Worm (Caenorhabditis elegans): ENCODE measurements around the gene F38A1.11.
A peak's percentile ranks its signal among the peaks of the same experiment; 100 is the strongest.

Gene F38A1.11

DNA sequence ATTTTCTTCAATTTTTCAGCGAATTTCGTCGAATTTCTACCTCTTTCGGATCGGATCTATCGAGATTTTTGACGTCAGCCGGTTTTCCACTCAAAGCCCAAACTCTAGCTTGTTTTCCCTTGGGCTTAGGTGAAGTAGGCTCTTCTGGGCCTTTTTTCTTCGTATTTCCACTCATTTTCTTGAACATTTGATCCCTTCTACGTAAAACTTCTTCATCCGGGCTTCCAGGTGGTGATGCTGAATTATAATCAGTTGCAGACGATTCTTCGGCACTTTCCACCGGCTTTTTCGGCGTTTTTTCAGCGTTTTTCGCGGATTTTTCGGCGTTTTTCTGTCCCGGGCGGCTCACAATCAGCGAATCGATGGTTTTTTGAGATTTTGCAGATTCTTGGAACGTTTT is 9.0 kb upstream of the F38A1.11 start:
- TF ChIP-seq cog-1 (tag; optimal IDR thresholded peaks at IDR 0.05) = no peak
- no peak for TF ChIP-seq ztf-29 (GFP tag; IDR thresholded peaks at IDR 0.05)
- TF ChIP-seq ztf-23 (GFP tag; IDR thresholded peaks at IDR 0.05) = no peak
- no peak for TF ChIP-seq med-1 (GFP tag; optimal IDR thresholded peaks at IDR 0.05; ENCODE audit: insufficient read depth)
- TF ChIP-seq flt-1 (GFP tag; IDR thresholded peaks at IDR 0.05) = no peak
- no peak for TF ChIP-seq ref-1 (GFP tag; conservative IDR thresholded peaks at IDR 0.05)
- no peak for TF ChIP-seq T22C8.4 (GFP tag; IDR thresholded peaks at IDR 0.05)
- TF ChIP-seq klf-2 (GFP tag; conservative IDR thresholded peaks at IDR 0.05) = no peak
- TF ChIP-seq tab-1 (GFP tag; IDR thresholded peaks at IDR 0.05) = no peak

DNA sequence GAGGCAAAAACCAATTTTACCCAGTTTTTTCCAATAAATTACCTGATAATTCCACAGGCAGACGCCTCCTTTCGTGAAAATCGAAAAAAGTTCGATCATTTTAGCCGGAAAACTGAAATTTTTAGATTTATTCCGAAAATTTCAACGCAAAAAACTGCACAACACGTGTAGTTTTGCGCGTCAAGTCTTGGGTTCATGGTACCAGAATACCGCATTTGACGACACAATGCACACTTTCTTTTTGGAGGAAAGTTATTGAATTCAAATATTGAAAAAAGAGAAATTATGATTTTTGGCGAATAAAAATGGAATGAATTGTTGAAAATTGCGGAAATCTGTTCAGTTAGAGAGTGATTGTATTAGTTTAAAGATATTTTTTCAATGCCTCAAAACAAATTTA is 7.5 kb upstream of the F38A1.11 start, which contains the start of gene F38A1.8:
F38A1.8 (minus strand) TSS at position 167 of the 400 bp plus-strand sequence.
- 0 out of 2 replicates have a peak, but pooled peaks have one; percentile 41 for TF ChIP-seq ztf-23 (GFP tag; IDR thresholded peaks at IDR 0.05)
- TF ChIP-seq ztf-29 (GFP tag; IDR thresholded peaks at IDR 0.05) = no peak

DNA sequence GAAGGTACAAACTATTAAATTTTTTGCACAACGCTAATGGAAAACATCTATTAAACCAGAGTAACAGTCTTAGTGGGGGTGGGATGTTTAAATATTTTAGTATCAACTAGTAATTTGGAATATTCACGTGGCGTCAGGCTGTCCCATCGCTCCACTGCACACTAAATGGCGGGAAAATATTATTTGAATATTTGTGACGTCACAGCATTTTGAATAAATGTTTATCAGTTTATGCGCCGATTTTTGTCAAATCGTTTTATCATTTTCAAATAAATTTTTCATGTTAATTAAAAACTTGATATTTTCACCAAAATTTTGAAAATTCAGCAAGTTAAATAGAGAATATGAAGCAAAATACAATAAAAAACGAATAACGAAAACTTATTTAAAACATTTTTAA is 3.9 kb upstream of the F38A1.11 start, which contains the start of gene F38A1.15:
F38A1.15 (minus strand) TSS at position 101 of the 400 bp plus-strand sequence.
- TF ChIP-seq med-1 (GFP tag; optimal IDR thresholded peaks at IDR 0.05; ENCODE audit: insufficient read depth) = no peak

DNA sequence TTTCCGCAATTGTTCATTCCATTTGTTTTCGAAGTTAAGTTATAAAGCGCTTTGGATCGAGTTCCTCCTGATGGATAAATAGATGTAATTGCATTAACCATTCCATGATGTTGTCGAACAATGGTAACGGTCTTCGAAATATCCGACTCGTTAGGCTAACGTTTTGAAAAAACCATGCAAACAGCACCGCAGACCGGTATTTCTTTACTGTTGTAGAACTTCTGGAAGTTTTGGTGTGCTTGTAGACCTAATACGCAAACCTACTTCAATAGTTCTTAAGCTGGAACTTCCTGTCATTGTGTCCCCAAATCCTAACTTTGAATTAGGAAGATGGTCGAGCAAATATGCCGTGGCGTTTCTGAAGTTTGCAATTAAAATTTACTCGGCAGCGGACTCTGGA is 1.9 kb upstream of the F38A1.11 start, which contains the start of gene F38A1.9:
F38A1.9 (minus strand) TSS at position 101 of the 400 bp plus-strand sequence.
- TF ChIP-seq T22C8.4 (GFP tag; IDR thresholded peaks at IDR 0.05) (no peak), ref-1 (GFP tag; conservative IDR thresholded peaks at IDR 0.05) (no peak), tab-1 (GFP tag; IDR thresholded peaks at IDR 0.05) (no peak), ztf-29 (GFP tag; IDR thresholded peaks at IDR 0.05) (no peak), med-1 (GFP tag; optimal IDR thresholded peaks at IDR 0.05; ENCODE audit: insufficient read depth) (no peak), ztf-23 (GFP tag; IDR thresholded peaks at IDR 0.05) (no peak), flt-1 (GFP tag; IDR thresholded peaks at IDR 0.05) (no peak), klf-2 (GFP tag; conservative IDR thresholded peaks at IDR 0.05) (no peak), cog-1 (tag; optimal IDR thresholded peaks at IDR 0.05) (no peak)

DNA sequence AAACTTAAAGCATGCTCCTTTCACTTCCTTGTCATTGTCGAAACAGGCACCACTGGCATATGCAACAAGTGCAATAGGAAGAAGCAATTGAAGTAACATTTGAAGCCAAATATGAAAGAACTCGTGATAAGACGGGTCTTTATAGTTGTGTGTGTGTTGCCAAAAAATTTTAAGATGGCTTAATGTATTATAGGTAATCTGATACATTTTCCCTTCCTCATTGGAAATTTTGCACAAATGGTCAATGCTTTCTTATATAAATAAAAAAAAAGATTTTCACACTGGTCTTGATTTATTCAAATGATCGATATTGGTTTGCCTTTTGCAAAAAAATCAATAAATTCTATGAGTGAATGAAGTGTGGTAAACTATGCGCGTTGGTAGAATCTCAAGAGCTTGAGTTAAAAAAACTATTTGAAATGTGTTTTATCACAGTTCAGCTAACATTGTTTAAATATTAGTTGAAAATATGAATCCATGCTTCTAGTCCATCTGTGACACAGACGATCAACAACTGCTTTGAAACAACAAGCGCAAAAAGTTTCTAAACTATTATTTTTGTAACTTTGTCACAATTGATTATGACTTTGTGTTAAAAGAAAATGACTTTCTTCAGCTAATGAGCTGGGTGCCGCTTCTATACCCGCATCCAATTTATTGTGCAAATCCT is 4.2 kb downstream of the F38A1.11 start, which contains the start of the genes clec-166 and F38A1.6:
clec-166 (minus strand) TSS at position 101 of the 670 bp plus-strand sequence.
F38A1.6 (plus strand) TSS at position 620 of the 670 bp plus-strand sequence.
- TF ChIP-seq cog-1 (tag; optimal IDR thresholded peaks at IDR 0.05) = no peak

DNA sequence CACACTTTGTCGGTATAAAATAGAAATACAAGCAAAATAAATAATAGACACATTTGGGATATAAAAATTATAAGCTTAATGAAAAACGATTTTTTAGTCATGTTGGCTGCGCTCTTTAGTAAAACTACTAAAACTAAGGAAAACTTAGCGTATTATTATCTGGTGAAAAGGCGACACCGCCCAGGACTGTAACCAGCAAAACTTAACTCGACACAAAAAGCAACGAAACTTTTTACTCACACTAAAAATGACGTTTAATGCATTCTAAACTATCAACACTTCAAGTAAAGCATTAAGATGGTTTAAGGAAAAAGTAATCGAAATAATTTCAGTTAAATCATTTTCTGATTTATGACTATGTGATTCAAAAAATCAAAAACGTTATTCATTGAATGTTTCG is 8.4 kb downstream of the F38A1.11 start, which contains the start of gene clec-167:
clec-167 (minus strand) TSS at position 101 of the 400 bp plus-strand sequence.
- TF ChIP-seq ztf-23 (GFP tag; IDR thresholded peaks at IDR 0.05) = no peak
- TF ChIP-seq klf-2 (GFP tag; conservative IDR thresholded peaks at IDR 0.05) = no peak
- TF ChIP-seq flt-1 (GFP tag; IDR thresholded peaks at IDR 0.05) = no peak
- no peak for TF ChIP-seq T22C8.4 (GFP tag; IDR thresholded peaks at IDR 0.05)
- no peak for TF ChIP-seq med-1 (GFP tag; optimal IDR thresholded peaks at IDR 0.05; ENCODE audit: insufficient read depth)
- TF ChIP-seq ztf-29 (GFP tag; IDR thresholded peaks at IDR 0.05) = no peak
- TF ChIP-seq cog-1 (tag; optimal IDR thresholded peaks at IDR 0.05) = no peak
- TF ChIP-seq tab-1 (GFP tag; IDR thresholded peaks at IDR 0.05) = no peak
- TF ChIP-seq ref-1 (GFP tag; conservative IDR thresholded peaks at IDR 0.05) = no peak

DNA sequence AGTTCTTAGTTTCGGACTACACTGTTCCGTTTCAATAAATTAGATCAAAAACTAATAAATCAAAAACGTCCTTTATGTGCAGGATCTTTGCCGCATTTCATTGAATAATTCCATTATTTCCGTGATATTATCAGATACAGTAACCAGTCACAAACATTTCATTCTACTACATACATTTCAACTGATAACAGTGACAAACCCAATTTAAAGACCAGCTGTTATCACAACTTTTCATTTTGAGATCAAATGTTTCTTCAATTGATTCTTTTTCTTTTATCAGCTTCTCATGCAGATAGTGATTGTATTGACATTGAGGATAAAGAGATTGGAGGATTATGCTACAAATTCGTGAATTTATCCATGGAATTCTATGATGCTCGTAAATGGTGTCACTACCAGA is 9.5 kb downstream of the F38A1.11 start, which contains the start of gene clec-168:
clec-168 (plus strand) TSS at position 247 of the 400 bp plus-strand sequence.
- TF ChIP-seq ztf-23 (GFP tag; IDR thresholded peaks at IDR 0.05) (no peak), ref-1 (GFP tag; conservative IDR thresholded peaks at IDR 0.05) (no peak), flt-1 (GFP tag; IDR thresholded peaks at IDR 0.05) (no peak), med-1 (GFP tag; optimal IDR thresholded peaks at IDR 0.05; ENCODE audit: insufficient read depth) (no peak), ztf-29 (GFP tag; IDR thresholded peaks at IDR 0.05) (no peak), cog-1 (tag; optimal IDR thresholded peaks at IDR 0.05) (no peak), tab-1 (GFP tag; IDR thresholded peaks at IDR 0.05) (no peak), T22C8.4 (GFP tag; IDR thresholded peaks at IDR 0.05) (no peak)

DNA sequence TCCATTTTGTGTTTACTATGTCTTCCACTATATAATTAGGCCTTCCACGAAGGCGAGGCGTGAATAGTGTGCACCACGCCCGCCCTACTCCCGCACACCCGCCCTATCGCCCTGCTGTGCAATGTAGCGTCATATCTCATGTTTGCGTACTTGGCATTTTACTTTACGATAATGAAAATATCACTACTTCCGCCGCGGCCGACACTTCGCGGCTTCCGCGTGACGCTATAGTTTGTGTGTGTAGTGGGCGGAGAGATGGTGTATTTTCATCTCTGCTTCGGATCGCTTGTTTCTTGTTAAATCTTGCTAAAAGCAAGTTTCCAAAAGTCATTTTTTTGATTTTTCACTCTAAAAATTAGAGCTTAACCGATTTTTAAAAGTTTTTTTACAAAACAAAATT is 13.3 kb downstream of the F38A1.11 start:
- TF ChIP-seq med-1 (GFP tag; optimal IDR thresholded peaks at IDR 0.05; ENCODE audit: insufficient read depth) (no peak), ztf-23 (GFP tag; IDR thresholded peaks at IDR 0.05) (no peak), klf-2 (GFP tag; conservative IDR thresholded peaks at IDR 0.05) (no peak), cog-1 (tag; optimal IDR thresholded peaks at IDR 0.05) (no peak), flt-1 (GFP tag; IDR thresholded peaks at IDR 0.05) (no peak), ztf-29 (GFP tag; IDR thresholded peaks at IDR 0.05) (no peak), tab-1 (GFP tag; IDR thresholded peaks at IDR 0.05) (no peak), T22C8.4 (GFP tag; IDR thresholded peaks at IDR 0.05) (no peak), ref-1 (GFP tag; conservative IDR thresholded peaks at IDR 0.05) (no peak)

DNA sequence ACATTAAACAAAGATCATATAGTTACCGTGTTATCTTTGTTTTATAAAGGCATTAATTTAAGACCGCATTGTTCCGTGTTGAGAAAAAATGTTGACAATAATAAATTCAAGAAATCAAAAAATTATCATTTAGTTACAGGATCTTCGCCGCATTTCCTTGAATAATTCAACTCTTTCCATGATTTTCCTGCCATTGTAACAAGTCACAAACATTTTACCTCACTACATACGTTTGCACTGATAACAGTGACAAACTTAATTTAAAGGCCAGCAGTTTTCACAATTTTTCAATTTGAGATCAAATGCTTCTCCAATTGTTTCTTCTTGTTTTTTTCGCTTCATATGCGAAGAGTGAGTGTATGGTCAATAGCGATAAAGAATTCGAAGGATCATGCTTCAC is 13.8 kb downstream of the F38A1.11 start, which contains the start of gene clec-169:
clec-169 (plus strand) TSS at position 301 of the 400 bp plus-strand sequence.
- TF ChIP-seq tab-1 (GFP tag; IDR thresholded peaks at IDR 0.05) (no peak), T22C8.4 (GFP tag; IDR thresholded peaks at IDR 0.05) (no peak), med-1 (GFP tag; optimal IDR thresholded peaks at IDR 0.05; ENCODE audit: insufficient read depth) (no peak), ztf-23 (GFP tag; IDR thresholded peaks at IDR 0.05) (no peak), flt-1 (GFP tag; IDR thresholded peaks at IDR 0.05) (no peak), ref-1 (GFP tag; conservative IDR thresholded peaks at IDR 0.05) (no peak), ztf-29 (GFP tag; IDR thresholded peaks at IDR 0.05) (no peak), cog-1 (tag; optimal IDR thresholded peaks at IDR 0.05) (no peak), klf-2 (GFP tag; conservative IDR thresholded peaks at IDR 0.05) (no peak)

DNA sequence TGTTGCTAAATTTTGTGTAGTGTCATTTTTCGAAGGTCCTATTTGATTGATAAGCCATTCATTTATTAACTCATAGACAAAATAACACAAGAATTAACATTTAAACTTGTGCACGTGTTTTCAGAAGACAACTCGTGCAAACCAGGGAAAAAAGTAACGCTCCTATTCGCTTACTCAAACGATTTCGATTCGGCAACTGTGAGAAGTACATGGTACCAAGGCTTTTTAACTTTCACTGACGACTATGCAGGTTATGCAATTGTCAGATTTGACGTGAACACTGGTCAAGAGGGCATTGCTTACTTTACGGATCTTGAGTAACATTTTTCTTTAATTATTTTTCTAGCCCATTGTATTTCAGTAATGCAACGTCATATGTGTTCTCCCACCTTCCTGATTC is 14.7 kb downstream of the F38A1.11 start:
- TF ChIP-seq cog-1 (tag; optimal IDR thresholded peaks at IDR 0.05) = no peak
- no peak for TF ChIP-seq ztf-23 (GFP tag; IDR thresholded peaks at IDR 0.05)
- no peak for TF ChIP-seq T22C8.4 (GFP tag; IDR thresholded peaks at IDR 0.05)
- no peak for TF ChIP-seq klf-2 (GFP tag; conservative IDR thresholded peaks at IDR 0.05)
- no peak for TF ChIP-seq ztf-29 (GFP tag; IDR thresholded peaks at IDR 0.05)
- TF ChIP-seq med-1 (GFP tag; optimal IDR thresholded peaks at IDR 0.05; ENCODE audit: insufficient read depth) = no peak
- no peak for TF ChIP-seq tab-1 (GFP tag; IDR thresholded peaks at IDR 0.05)
- no peak for TF ChIP-seq flt-1 (GFP tag; IDR thresholded peaks at IDR 0.05)
- TF ChIP-seq ref-1 (GFP tag; conservative IDR thresholded peaks at IDR 0.05) = no peak

All from whole organism, midembryonic.